Fruit fly (Drosophila melanogaster) S2 (cell line): ENCODE measurements around the gene LManV.

Source experiments
- CG8478 ChIP-seq: fragments of >200 bp; optimal IDR thresholded peaks from 2 replicates; lab custom pipeline; 2018
- CTCF ChIP-seq, 2 experiments: fragments of >200 bp; optimal IDR thresholded peaks; 2 replicates each; lab custom pipeline; 2018

DNA sequence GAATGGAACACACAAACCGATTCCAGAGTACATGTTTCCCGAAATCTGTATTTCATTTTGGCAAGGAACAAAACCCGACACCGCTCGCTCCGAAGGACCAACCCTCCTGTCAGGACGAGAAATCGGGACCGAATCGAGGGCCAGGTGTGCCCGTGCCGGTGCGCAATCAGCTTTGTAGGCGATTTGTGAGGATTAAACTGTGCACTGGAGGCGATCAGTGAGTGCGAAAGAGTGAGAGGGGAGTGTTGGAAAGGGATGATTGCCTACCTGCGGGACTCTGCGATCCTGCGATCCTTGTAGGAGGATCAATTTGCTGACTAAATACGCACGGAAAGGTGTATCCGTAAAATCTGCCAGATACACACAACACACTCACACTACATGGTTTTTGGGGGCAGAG lies 33.7 kb upstream of the LManV start:
- TF ChIP-seq CG8478 (lab: Kevin White, UChicago): no peak
- TF ChIP-seq CTCF (optimal IDR thresholded peaks at IDR 0.05; lab: Kevin White, UChicago): no peak
